Fruit fly (Drosophila melanogaster) whole organism, embryonic: Measurements from ENCODE around the gene Hr4.

Experiments used
- Bgb ChIP-seq: fragments of 200-800 bp; sonication (Bioruptor generic); IDR thresholded peaks from 2 replicates; pipeline ENCODE4 v1.3.6; 2022; ENCODE audit warnings: missing biosample characterization, missing genetic modification characterization; ENCODE audit not compliant: partially characterized antibody
- CG10147 ChIP-seq: fragments of 200-800 bp; sonication (Bioruptor generic); optimal IDR thresholded peaks from 2 replicates; lab custom pipeline; 2019; ENCODE audit warnings: missing biosample characterization, mild to moderate bottlenecking, missing genetic modification characterization, moderate library complexity
- CG11456 ChIP-seq: fragments of 200-800 bp; sonication (Bioruptor generic); IDR thresholded peaks from 3 replicates; pipeline ENCODE4 v1.3.6; 2022; ENCODE audit warnings: missing biosample characterization, missing genetic modification characterization
- CG12104 ChIP-seq: fragments of 200-800 bp; sonication (Bioruptor generic); optimal IDR thresholded peaks from 3 replicates; lab custom pipeline; 2016; ENCODE audit warnings: missing biosample characterization, missing genetic modification characterization
- CG13624 ChIP-seq: fragments of 200-800 bp; sonication (Bioruptor generic); optimal IDR thresholded peaks from 2 replicates; lab custom pipeline; 2016; ENCODE audit warnings: missing biosample characterization, missing genetic modification characterization
- CG13894 ChIP-seq: fragments of 200-800 bp; sonication (Bioruptor generic); optimal IDR thresholded peaks from 3 replicates; lab custom pipeline; 2018; ENCODE audit warnings: missing biosample characterization, mild to moderate bottlenecking, missing genetic modification characterization, moderate library complexity
- CG14050 ChIP-seq: fragments of 200-800 bp; sonication (Bioruptor generic); IDR thresholded peaks from 3 replicates; pipeline ENCODE4 v1.3.6; 2022; ENCODE audit warnings: missing biosample characterization, missing genetic modification characterization
- CG14667 ChIP-seq: fragments of 200-800 bp; sonication (Bioruptor generic); IDR thresholded peaks from 2 replicates; pipeline ENCODE4 v1.3.6; 2022; ENCODE audit warnings: missing biosample characterization, missing genetic modification characterization
- CG1529 ChIP-seq: fragments of 200-800 bp; sonication (Bioruptor generic); optimal IDR thresholded peaks from 3 replicates; lab custom pipeline; 2018; ENCODE audit warnings: missing biosample characterization, missing genetic modification characterization
- CG1647 ChIP-seq: fragments of 200-800 bp; sonication (Bioruptor generic); optimal IDR thresholded peaks from 3 replicates; lab custom pipeline; 2016; ENCODE audit warnings: missing biosample characterization, missing genetic modification characterization
- CG16813 ChIP-seq: fragments of 200-800 bp; sonication (Bioruptor generic); IDR thresholded peaks from 3 replicates; pipeline ENCODE4 v1.3.6; 2022; ENCODE audit warnings: missing biosample characterization, missing genetic modification characterization; ENCODE audit not compliant: partially characterized antibody
- CG2712 ChIP-seq: fragments of 200-800 bp; optimal IDR thresholded peaks from 3 replicates; lab custom pipeline; 2019; ENCODE audit warnings: missing biosample characterization, mild to moderate bottlenecking, missing genetic modification characterization, moderate library complexity
- CG32532 ChIP-seq: fragments of 200-800 bp; sonication (Bioruptor generic); IDR thresholded peaks from 2 replicates; pipeline ENCODE4 v1.3.6; 2022; ENCODE audit warnings: missing biosample characterization, missing genetic modification characterization
- CG3407 ChIP-seq: fragments of 200-800 bp; sonication (Bioruptor generic); optimal IDR thresholded peaks from 2 replicates; lab custom pipeline; 2018; ENCODE audit warnings: missing biosample characterization, mild to moderate bottlenecking, missing genetic modification characterization
- CG4820 ChIP-seq: fragments of 200-800 bp; sonication (Bioruptor generic); optimal IDR thresholded peaks from 3 replicates; lab custom pipeline; 2016; ENCODE audit warnings: missing biosample characterization, missing genetic modification characterization
- CG8388 ChIP-seq: fragments of 200-800 bp; sonication (Bioruptor generic); optimal IDR thresholded peaks from 2 replicates; lab custom pipeline; 2019; ENCODE audit warnings: missing biosample characterization, mild to moderate bottlenecking, missing genetic modification characterization, moderate library complexity
- CG8924 ChIP-seq: fragments of 200-800 bp; optimal IDR thresholded peaks from 3 replicates; lab custom pipeline; 2019; ENCODE audit warnings: missing biosample characterization, mild to moderate bottlenecking, missing genetic modification characterization, moderate library complexity
- CG9727 ChIP-seq: fragments of 200-800 bp; sonication (Bioruptor generic); optimal IDR thresholded peaks from 3 replicates; lab custom pipeline; 2017; ENCODE audit warnings: missing biosample characterization, mild to moderate bottlenecking, missing genetic modification characterization
- CG9817 ChIP-seq: fragments of 200-800 bp; sonication (Bioruptor generic); optimal IDR thresholded peaks from 2 replicates; lab custom pipeline; 2018; ENCODE audit warnings: missing biosample characterization, mild to moderate bottlenecking, missing genetic modification characterization, moderate library complexity
- CG9876 ChIP-seq: fragments of 200-800 bp; sonication (Bioruptor generic); optimal IDR thresholded peaks from 2 replicates; lab custom pipeline; 2016; ENCODE audit warnings: missing biosample characterization, missing genetic modification characterization
- CHES-1-like ChIP-seq: fragments of 200-800 bp; sonication (Bioruptor generic); optimal IDR thresholded peaks from 2 replicates; lab custom pipeline; 2016; ENCODE audit warnings: missing biosample characterization, missing genetic modification characterization
- CTCF ChIP-seq: fragments of 200-800 bp; sonication (Bioruptor generic); optimal IDR thresholded peaks from 2 replicates; lab custom pipeline; 2017; ENCODE audit warnings: missing biosample characterization, mild to moderate bottlenecking, missing genetic modification characterization, moderate library complexity
- Ets97D ChIP-seq: fragments of 200-800 bp; sonication (Bioruptor generic); optimal IDR thresholded peaks from 3 replicates; lab custom pipeline; 2016; ENCODE audit warnings: missing biosample characterization, missing genetic modification characterization
- Hand ChIP-seq: fragments of 200-800 bp; sonication (Bioruptor generic); optimal IDR thresholded peaks from 2 replicates; lab custom pipeline; 2017; ENCODE audit warnings: mild to moderate bottlenecking, missing biosample characterization, missing genetic modification reagents, missing genetic modification characterization
- Hr3 ChIP-seq: fragments of 200-800 bp; sonication (Bioruptor generic); optimal IDR thresholded peaks from 3 replicates; lab custom pipeline; 2016; ENCODE audit warnings: missing biosample characterization, missing genetic modification characterization
- Lpt ChIP-seq: fragments of >200 bp; optimal IDR thresholded peaks from 2 replicates; lab custom pipeline; 2018; ENCODE audit warnings: missing biosample characterization, missing genetic modification characterization
- MTF-1 ChIP-seq: fragments of 200-800 bp; sonication (Bioruptor generic); optimal IDR thresholded peaks from 2 replicates; lab custom pipeline; 2018; ENCODE audit warnings: missing biosample characterization, mild to moderate bottlenecking, missing genetic modification characterization, borderline replicate concordance
- Max ChIP-seq: fragments of 200-800 bp; sonication (Bioruptor generic); optimal IDR thresholded peaks from 2 replicates; lab custom pipeline; 2016; ENCODE audit warnings: missing biosample characterization, mild to moderate bottlenecking, missing genetic modification characterization
- Med ChIP-seq: fragments of 200-800 bp; sonication (Bioruptor generic); peaks from one replicate; lab custom pipeline; 2016; ENCODE audit warnings: missing biosample characterization, missing genetic modification characterization, mild to moderate bottlenecking, inconsistent platforms, moderate library complexity
- Neu2 ChIP-seq: fragments of 200-800 bp; sonication (Bioruptor generic); optimal IDR thresholded peaks from 3 replicates; lab custom pipeline; 2016; ENCODE audit warnings: missing biosample characterization, missing genetic modification characterization, borderline replicate concordance
- Rx ChIP-seq: fragments of 200-800 bp; sonication (Bioruptor generic); IDR thresholded peaks from 2 replicates; pipeline ENCODE4 v1.3.6; 2022; ENCODE audit warnings: missing biosample characterization, missing genetic modification characterization
- Side ChIP-seq: fragments of 200-800 bp; sonication (Bioruptor generic); optimal IDR thresholded peaks from 2 replicates; lab custom pipeline; 2016; ENCODE audit warnings: missing biosample characterization, missing genetic modification characterization
- Usf ChIP-seq: fragments of 200-800 bp; sonication (Bioruptor generic); optimal IDR thresholded peaks from 2 replicates; lab custom pipeline; 2017; ENCODE audit warnings: missing genotype, missing biosample characterization, missing genetic modification characterization
- ac ChIP-seq: fragments of 200-800 bp; sonication (Bioruptor generic); optimal IDR thresholded peaks from 3 replicates; lab custom pipeline; 2017; ENCODE audit warnings: missing biosample characterization, mild to moderate bottlenecking, missing genetic modification characterization
- bcd ChIP-seq: fragments of 200-800 bp; sonication (Bioruptor generic); optimal IDR thresholded peaks from 2 replicates; lab custom pipeline; 2017; ENCODE audit warnings: missing biosample characterization, mild to moderate bottlenecking, missing genetic modification characterization
- chif ChIP-seq, 2 experiments: fragments of 200-800 bp; sonication (Bioruptor generic); optimal IDR thresholded peaks; 3 replicates each; lab custom pipeline; 2016; ENCODE audit warnings: missing biosample characterization in 2 of 2, missing genetic modification characterization in 2 of 2
- dati ChIP-seq: fragments of 200-800 bp; sonication (Bioruptor generic); IDR thresholded peaks from 2 replicates; pipeline ENCODE4 v1.3.6; 2022; ENCODE audit warnings: missing biosample characterization, missing genetic modification characterization
- eyg ChIP-seq: fragments of 200-800 bp; sonication (Bioruptor generic); optimal IDR thresholded peaks from 3 replicates; lab custom pipeline; 2016; ENCODE audit warnings: missing biosample characterization, missing genetic modification characterization
- fd64A ChIP-seq: fragments of 200-800 bp; sonication (Bioruptor generic); optimal IDR thresholded peaks from 3 replicates; lab custom pipeline; 2018; ENCODE audit warnings: missing biosample characterization, mild to moderate bottlenecking, missing genetic modification characterization
- fu2 ChIP-seq: fragments of 200-800 bp; sonication (Bioruptor generic); optimal IDR thresholded peaks from 2 replicates; lab custom pipeline; 2016; ENCODE audit warnings: missing biosample characterization, missing genetic modification characterization
- hth ChIP-seq: fragments of >200 bp; optimal IDR thresholded peaks from 2 replicates; lab custom pipeline; 2017; ENCODE audit warnings: inconsistent platforms
- knrl ChIP-seq: fragments of 200-800 bp; sonication (Bioruptor generic); IDR thresholded peaks from 3 replicates; pipeline ENCODE4 v1.3.6; 2022; ENCODE audit warnings: missing biosample characterization, missing genetic modification characterization; ENCODE audit not compliant: partially characterized antibody
- lab ChIP-seq: fragments of 200-800 bp; sonication (Bioruptor generic); optimal IDR thresholded peaks from 3 replicates; lab custom pipeline; 2017; ENCODE audit warnings: missing biosample characterization, missing genetic modification characterization, mild to moderate bottlenecking, moderate library complexity, missing genetic modification reagents
- lilli ChIP-seq: fragments of 200-800 bp; sonication (Bioruptor generic); optimal IDR thresholded peaks from 3 replicates; lab custom pipeline; 2016; ENCODE audit warnings: missing biosample characterization, missing genetic modification characterization
- maf-S ChIP-seq: fragments of 200-800 bp; sonication (Bioruptor generic); optimal IDR thresholded peaks from 2 replicates; lab custom pipeline; 2016; ENCODE audit warnings: missing biosample characterization, missing genetic modification characterization
- phol ChIP-seq: fragments of 200-800 bp; sonication (Bioruptor generic); optimal IDR thresholded peaks from 3 replicates; lab custom pipeline; 2018; ENCODE audit warnings: missing biosample characterization, mild to moderate bottlenecking, missing genetic modification characterization, moderate library complexity
- ro ChIP-seq: fragments of 200-800 bp; sonication (Bioruptor generic); IDR thresholded peaks from 2 replicates; pipeline ENCODE4 v1.3.6; 2022; ENCODE audit warnings: missing biosample characterization, missing genetic modification characterization
- salm ChIP-seq: fragments of 200-800 bp; sonication (Bioruptor generic); optimal IDR thresholded peaks from 2 replicates; lab custom pipeline; 2018; ENCODE audit warnings: missing biosample characterization, mild to moderate bottlenecking, missing genetic modification characterization
- sens-2 ChIP-seq: fragments of 200-800 bp; sonication (Bioruptor generic); IDR thresholded peaks from 2 replicates; pipeline ENCODE4 v1.3.6; 2022; ENCODE audit warnings: missing biosample characterization, missing genetic modification characterization
- so ChIP-seq: fragments of 200-800 bp; sonication (Bioruptor generic); IDR thresholded peaks from 3 replicates; pipeline ENCODE4 v1.3.6; 2022; ENCODE audit warnings: missing biosample characterization, missing genetic modification characterization
- twi ChIP-seq: fragments of 200-800 bp; optimal IDR thresholded peaks from 2 replicates; lab custom pipeline; 2019; ENCODE audit warnings: missing biosample characterization, mild to moderate bottlenecking, missing genetic modification characterization, moderate library complexity
- wdn ChIP-seq: fragments of 200-800 bp; sonication (Bioruptor generic); IDR thresholded peaks from 2 replicates; pipeline ENCODE4 v1.3.6; 2022; ENCODE audit warnings: missing biosample characterization, missing genetic modification characterization
- zf30C ChIP-seq: fragments of 200-800 bp; sonication (Bioruptor generic); optimal IDR thresholded peaks from 3 replicates; lab custom pipeline; 2018; ENCODE audit warnings: missing biosample characterization, mild to moderate bottlenecking, missing genetic modification characterization

The Hr4 gene

DNA sequence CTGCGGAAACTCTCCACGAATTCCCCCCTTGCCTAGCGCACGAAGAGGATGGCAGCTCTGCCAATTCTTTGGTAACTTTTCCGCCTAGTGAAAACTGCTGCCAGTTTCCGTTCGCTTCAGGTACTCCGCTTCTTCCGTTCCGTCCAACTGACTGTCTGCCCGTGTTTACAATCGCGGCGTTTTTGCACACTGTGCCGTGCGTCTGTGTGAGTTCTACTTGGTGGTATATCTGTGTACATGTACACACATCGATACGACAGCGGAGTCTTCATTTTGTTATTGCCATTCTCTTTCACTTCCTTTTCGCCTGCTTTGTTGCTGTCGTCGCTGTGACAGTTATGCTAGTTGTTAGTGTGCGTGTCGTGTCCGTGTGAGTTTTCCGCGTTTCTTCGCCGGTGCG, 71.1 kb downstream of the Hr4 start (continued):
- TF ChIP-seq ro (GFP tag; lab: Robert Waterston, UW) (no peak), CTCF (no peak), Max (peak; percentile 3), dati (GFP tag; lab: Robert Waterston, UW) (no peak), fd64A (no peak), bcd (GFP tag; lab: Kevin White, UChicago) (peak; percentile 8), CG4820 (GFP tag; lab: Kevin White, UChicago) (no peak), maf-S (GFP tag; lab: Kevin White, UChicago) (no peak), CG13894 (no peak), salm (no peak), Neu2 (GFP tag; lab: Kevin White, UChicago) (no peak), twi (no peak), CHES-1-like (GFP tag; lab: Kevin White, UChicago) (peak; percentile 16), CG16813 (GFP tag; lab: Robert Waterston, UW) (no peak), phol (tag; lab: Kevin White, UChicago) (peak; percentile 41), ac (GFP tag; lab: Kevin White, UChicago) (no peak), CG32532 (GFP tag; lab: Robert Waterston, UW) (no peak), CG2712 (tag; lab: Kevin White, UChicago) (no peak), CG9876 (GFP tag; lab: Kevin White, UChicago) (peak; percentile 2), Hr3 (no peak), wdn (GFP tag; lab: Robert Waterston, UW) (no peak), Side (GFP tag; lab: Kevin White, UChicago) (peak; percentile 33), CG8924 (no peak), CG1647 (GFP tag; lab: Kevin White, UChicago) (no peak), hth (lab: Kevin White, UChicago) (no peak), lab (GFP tag; lab: Kevin White, UChicago) (no peak), Med (GFP tag; lab: Kevin White, UChicago) (peak; percentile 88), Ets97D (peak; percentile 44), eyg (no peak), fu2 (GFP tag; lab: Kevin White, UChicago) (no peak), CG1529 (no peak), CG13624 (GFP tag; lab: Kevin White, UChicago) (no peak), Hand (no peak), CG9727 (GFP tag; lab: Kevin White, UChicago) (peak; percentile 38), chif (GFP tag; optimal IDR thresholded peaks at IDR 0.05; lab: Kevin White, UChicago) (no peak), CG14667 (no peak), CG10147 (GFP tag; lab: Kevin White, UChicago) (no peak), so (GFP tag; lab: Robert Waterston, UW) (no peak), Usf (GFP tag; lab: Kevin White, UChicago) (no peak), sens-2 (GFP tag; lab: Robert Waterston, UW) (no peak), CG9817 (no peak), lilli (GFP tag; lab: Kevin White, UChicago) (no peak), knrl (GFP tag; lab: Robert Waterston, UW) (no peak), CG14050 (no peak), CG8388 (GFP tag; lab: Kevin White, UChicago) (no peak), Rx (GFP tag; lab: Robert Waterston, UW) (0 out of 2 replicates have a peak, but pooled peaks have one; percentile 1), CG12104 (GFP tag; lab: Kevin White, UChicago) (no peak), zf30C (GFP tag; lab: Kevin White, UChicago) (no peak), Lpt (no peak), CG11456 (GFP tag; lab: Robert Waterston, UW) (0 out of 3 replicates have a peak, but pooled peaks have one; percentile 33), Bgb (GFP tag; lab: Robert Waterston, UW) (no peak), MTF-1 (GFP tag; lab: Kevin White, UChicago) (no peak), CG3407 (no peak)
